Fruit fly (Drosophila melanogaster) whole organism, embryonic: ENCODE data around the gene TTLL6B.
A peak's percentile ranks its signal among the peaks of the same experiment; 100 is the strongest.

Source experiments
- Bgb ChIP-seq: fragments of 200-800 bp; sonication (Bioruptor generic); IDR thresholded peaks from 2 replicates; pipeline ENCODE4 v1.3.6; 2022; ENCODE audit warnings: missing biosample characterization, missing genetic modification characterization; ENCODE audit not compliant: partially characterized antibody
- CG10366 ChIP-seq: fragments of 200-800 bp; sonication (Bioruptor generic); IDR thresholded peaks from 2 replicates; pipeline ENCODE4 v1.3.6; 2022; ENCODE audit warnings: missing biosample characterization, missing genetic modification characterization
- CG12071 ChIP-seq: fragments of 200-800 bp; sonication (Bioruptor generic); optimal IDR thresholded peaks from 3 replicates; lab custom pipeline; 2018; ENCODE audit warnings: missing biosample characterization, mild to moderate bottlenecking, missing genetic modification characterization
- CG15011 ChIP-seq: fragments of 200-800 bp; sonication (Bioruptor generic); optimal IDR thresholded peaks from 3 replicates; lab custom pipeline; 2018; ENCODE audit warnings: missing biosample characterization, mild to moderate bottlenecking, missing genetic modification characterization
- CG1647 ChIP-seq: fragments of 200-800 bp; sonication (Bioruptor generic); optimal IDR thresholded peaks from 3 replicates; lab custom pipeline; 2016; ENCODE audit warnings: missing biosample characterization, missing genetic modification characterization
- CG17802 ChIP-seq: fragments of 200-800 bp; sonication (Bioruptor generic); optimal IDR thresholded peaks from 2 replicates; lab custom pipeline; 2018; ENCODE audit warnings: missing biosample characterization, mild to moderate bottlenecking, missing genetic modification characterization, moderate library complexity
- CG30403 ChIP-seq: fragments of 200-800 bp; sonication (Bioruptor generic); optimal IDR thresholded peaks from 3 replicates; lab custom pipeline; 2016; ENCODE audit warnings: missing biosample characterization, missing genetic modification characterization
- CG34224 ChIP-seq: fragments of 200-800 bp; sonication (Bioruptor generic); IDR thresholded peaks from 3 replicates; pipeline ENCODE4 v1.3.6; 2022; ENCODE audit warnings: missing biosample characterization, missing genetic modification characterization; ENCODE audit not compliant: partially characterized antibody
- CG34422 ChIP-seq: fragments of 200-800 bp; sonication (Bioruptor generic); IDR thresholded peaks from 3 replicates; pipeline ENCODE4 v1.3.6; 2022; ENCODE audit warnings: missing biosample characterization, missing genetic modification characterization
- CG3995 ChIP-seq: fragments of 200-800 bp; sonication (Bioruptor generic); optimal IDR thresholded peaks from 3 replicates; lab custom pipeline; 2016; ENCODE audit warnings: missing biosample characterization, missing genetic modification characterization
- CG4282 ChIP-seq: fragments of 200-800 bp; sonication (Bioruptor generic); optimal IDR thresholded peaks from 2 replicates; lab custom pipeline; 2016; ENCODE audit warnings: missing biosample characterization, missing genetic modification characterization
- CG8478 ChIP-seq: fragments of >200 bp; optimal IDR thresholded peaks from 2 replicates; lab custom pipeline; 2018
- CG9727 ChIP-seq: fragments of 200-800 bp; sonication (Bioruptor generic); optimal IDR thresholded peaks from 3 replicates; lab custom pipeline; 2017; ENCODE audit warnings: missing biosample characterization, mild to moderate bottlenecking, missing genetic modification characterization
- Deaf1 ChIP-seq: fragments of 200-800 bp; optimal IDR thresholded peaks from 3 replicates; lab custom pipeline; 2019; ENCODE audit warnings: missing biosample characterization, mild to moderate bottlenecking, missing genetic modification characterization, moderate library complexity
- Dek ChIP-seq: fragments of 200-800 bp; sonication (Bioruptor generic); optimal IDR thresholded peaks from 3 replicates; lab custom pipeline; 2019; ENCODE audit warnings: missing biosample characterization, mild to moderate bottlenecking, missing genetic modification characterization, moderate library complexity
- E2f1 ChIP-seq: fragments of 200-800 bp; sonication (Bioruptor generic); IDR thresholded peaks from 2 replicates; pipeline ENCODE4 v1.3.6; 2022; ENCODE audit warnings: missing biosample characterization, missing genetic modification characterization
- Elba2 ChIP-seq: fragments of 200-800 bp; sonication (Bioruptor generic); optimal IDR thresholded peaks from 3 replicates; lab custom pipeline; 2016; ENCODE audit warnings: missing biosample characterization, missing genetic modification characterization
- Ets65A ChIP-seq: fragments of 200-800 bp; sonication (Bioruptor generic); peaks from one replicate; lab custom pipeline; 2016; ENCODE audit warnings: missing biosample characterization, missing genetic modification characterization
- Fer2 ChIP-seq: fragments of 200-800 bp; sonication (Bioruptor generic); optimal IDR thresholded peaks from 2 replicates; lab custom pipeline; 2018; ENCODE audit warnings: missing biosample characterization, mild to moderate bottlenecking, missing genetic modification characterization, moderate library complexity
- HHEX ChIP-seq: fragments of 200-800 bp; sonication (Bioruptor generic); optimal IDR thresholded peaks from 3 replicates; lab custom pipeline; 2017; ENCODE audit warnings: missing biosample characterization, mild to moderate bottlenecking, missing genetic modification characterization, missing genetic modification reagents
- Hr78 ChIP-seq, 2 experiments: fragments of 200-800 bp in 1 of 2; fragments of >200 bp in 1 of 2; sonication (Bioruptor generic) in 1 of 2; optimal IDR thresholded peaks; 2 replicates each; lab custom pipeline; 2017 to 2019; ENCODE audit warnings: missing biosample characterization in 2 of 2, missing genetic modification characterization in 2 of 2, mild to moderate bottlenecking in 1 of 2, moderate library complexity in 1 of 2
- Jarid2 ChIP-seq: fragments of 200-800 bp; sonication (Bioruptor generic); optimal IDR thresholded peaks from 3 replicates; lab custom pipeline; 2017; ENCODE audit warnings: mild to moderate bottlenecking, missing biosample characterization, missing genetic modification reagents, missing genetic modification characterization
- Lim3 ChIP-seq: fragments of 200-800 bp; sonication (Bioruptor generic); IDR thresholded peaks from 2 replicates; pipeline ENCODE4 v1.3.6; 2022; ENCODE audit warnings: missing biosample characterization, missing genetic modification characterization
- Med ChIP-seq: fragments of 200-800 bp; sonication (Bioruptor generic); peaks from one replicate; lab custom pipeline; 2016; ENCODE audit warnings: missing biosample characterization, missing genetic modification characterization, mild to moderate bottlenecking, inconsistent platforms, moderate library complexity
- Mrtf ChIP-seq: fragments of 200-800 bp; sonication (Bioruptor generic); IDR thresholded peaks from 3 replicates; pipeline ENCODE4 v1.3.6; 2022; ENCODE audit warnings: missing biosample characterization, missing genetic modification characterization
- NC2β ChIP-seq: fragments of 200-800 bp; sonication (Bioruptor generic); optimal IDR thresholded peaks from 2 replicates; lab custom pipeline; 2016; ENCODE audit warnings: missing biosample characterization, missing genetic modification characterization
- Neu2 ChIP-seq: fragments of 200-800 bp; sonication (Bioruptor generic); optimal IDR thresholded peaks from 3 replicates; lab custom pipeline; 2016; ENCODE audit warnings: missing biosample characterization, missing genetic modification characterization, borderline replicate concordance
- Poxn ChIP-seq: fragments of 200-800 bp; sonication (Bioruptor generic); IDR thresholded peaks from 2 replicates; pipeline ENCODE4 v1.3.6; 2022; ENCODE audit warnings: missing biosample characterization, missing genetic modification characterization
- Scr ChIP-seq: fragments of 200-800 bp; sonication (Bioruptor generic); IDR thresholded peaks from 2 replicates; pipeline ENCODE4 v1.3.6; 2022; ENCODE audit warnings: missing biosample characterization, missing genetic modification characterization; ENCODE audit not compliant: partially characterized antibody
- btn ChIP-seq: fragments of 200-800 bp; sonication (Bioruptor generic); optimal IDR thresholded peaks from 2 replicates; lab custom pipeline; 2016; ENCODE audit warnings: missing biosample characterization, missing genetic modification characterization
- cg ChIP-seq: fragments of 200-800 bp; sonication (Bioruptor generic); optimal IDR thresholded peaks from 3 replicates; lab custom pipeline; 2019; ENCODE audit warnings: missing biosample characterization, mild to moderate bottlenecking, missing genetic modification characterization, moderate library complexity
- corto ChIP-seq: fragments of 200-800 bp; sonication (Bioruptor generic); optimal IDR thresholded peaks from 2 replicates; lab custom pipeline; 2016; ENCODE audit warnings: missing biosample characterization, mild to moderate bottlenecking, missing genetic modification characterization, moderate library complexity
- croc ChIP-seq: fragments of 200-800 bp; sonication (Bioruptor generic); conservative IDR thresholded peaks from 3 replicates; pipeline ENCODE4 v1.3.6; 2022; ENCODE audit warnings: missing biosample characterization, missing genetic modification characterization
- ewg ChIP-seq: fragments of 200-800 bp; sonication (Bioruptor generic); optimal IDR thresholded peaks from 3 replicates; lab custom pipeline; 2017; ENCODE audit warnings: mild to moderate bottlenecking, missing biosample characterization, missing genetic modification reagents, missing genetic modification characterization
- knrl ChIP-seq: fragments of 200-800 bp; sonication (Bioruptor generic); IDR thresholded peaks from 3 replicates; pipeline ENCODE4 v1.3.6; 2022; ENCODE audit warnings: missing biosample characterization, missing genetic modification characterization; ENCODE audit not compliant: partially characterized antibody
- schlank ChIP-seq: fragments of 200-800 bp; sonication (Bioruptor generic); optimal IDR thresholded peaks from 2 replicates; lab custom pipeline; 2018; ENCODE audit warnings: missing biosample characterization, mild to moderate bottlenecking, missing genetic modification characterization
- scrt ChIP-seq: fragments of 200-800 bp; sonication (Bioruptor generic); optimal IDR thresholded peaks from 2 replicates; lab custom pipeline; 2018; ENCODE audit warnings: missing biosample characterization, mild to moderate bottlenecking, missing genetic modification characterization, moderate library complexity
- stwl ChIP-seq: fragments of 200-800 bp; sonication (Bioruptor generic); optimal IDR thresholded peaks from 3 replicates; lab custom pipeline; 2018; ENCODE audit warnings: missing biosample characterization, mild to moderate bottlenecking, missing genetic modification characterization, moderate library complexity
- zf30C ChIP-seq: fragments of 200-800 bp; sonication (Bioruptor generic); optimal IDR thresholded peaks from 3 replicates; lab custom pipeline; 2018; ENCODE audit warnings: missing biosample characterization, mild to moderate bottlenecking, missing genetic modification characterization
- zfh1 ChIP-seq: fragments of 200-800 bp; sonication (Bioruptor generic); IDR thresholded peaks from 3 replicates; pipeline ENCODE4 v1.3.6; 2022; ENCODE audit warnings: missing biosample characterization, missing genetic modification characterization

The TTLL6B gene

DNA sequence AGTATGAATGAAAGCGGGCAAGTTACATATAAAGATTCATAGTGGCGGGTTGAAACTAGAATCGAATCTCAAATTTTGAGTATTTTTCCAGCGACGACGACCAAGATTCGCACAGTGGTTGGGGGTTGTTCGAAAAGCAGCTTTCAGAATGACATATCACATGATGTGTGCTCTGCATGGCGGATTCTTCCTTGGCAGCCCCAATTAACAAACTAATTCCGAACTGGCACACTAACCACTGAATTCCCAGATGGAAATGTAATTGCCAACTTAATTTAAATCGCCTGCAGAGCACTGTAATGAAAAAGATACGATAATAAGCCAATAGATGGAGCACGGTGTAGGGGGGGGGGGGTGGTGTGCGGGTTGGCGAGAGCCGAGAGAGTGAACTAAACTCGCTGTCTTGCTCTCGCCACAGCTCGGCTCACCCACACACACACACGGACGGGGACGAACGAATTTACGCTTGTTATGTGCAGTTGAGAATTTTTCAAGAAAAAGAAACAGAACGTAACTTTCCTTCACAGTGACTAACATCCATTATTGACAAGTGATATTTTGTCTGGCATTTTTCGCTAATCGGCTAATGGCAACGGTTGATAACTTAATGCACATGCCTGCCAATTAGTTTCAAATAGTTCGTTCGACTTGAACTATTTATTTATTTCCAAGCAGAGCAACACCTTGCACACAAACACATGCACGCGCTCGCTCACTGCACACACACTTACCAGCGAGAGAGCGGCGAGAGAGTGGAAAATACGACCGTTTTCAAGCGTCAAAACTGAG, 30.4 kb upstream of the TTLL6B start (continued):
- TF ChIP-seq CG17802 (tag; lab: Kevin White, UChicago) (peak; percentile 78), CG15011 (GFP tag; lab: Kevin White, UChicago) (peak; percentile 91), CG34422 (GFP tag; lab: Robert Waterston, UW) (peak; percentile 98), corto (GFP tag; lab: Kevin White, UChicago) (peak; percentile 80), CG12071 (peak; percentile 97), Jarid2 (GFP tag; lab: Kevin White, UChicago) (peak; percentile 83), cg (GFP tag; lab: Kevin White, UChicago) (peak; percentile 94), knrl (peak; percentile 58; the same call in 2 of the 3 replicates), CG34224 (no peak), CG4282 (GFP tag; lab: Kevin White, UChicago) (peak; percentile 92), Neu2 (GFP tag; lab: Kevin White, UChicago) (peak; percentile 58), zf30C (GFP tag; lab: Kevin White, UChicago) (no peak), croc (GFP tag; lab: Robert Waterston, UW) (peak; percentile 89), Mrtf (GFP tag; lab: Robert Waterston, UW) (peak; percentile 97), CG30403 (GFP tag; lab: Kevin White, UChicago) (peak; percentile 94), Dek (tag; lab: Kevin White, UChicago) (peak; percentile 93), CG10366 (GFP tag; lab: Robert Waterston, UW) (peak; percentile 97), Fer2 (tag; lab: Kevin White, UChicago) (peak; percentile 72), btn (GFP tag; lab: Kevin White, UChicago) (peak; percentile 92), CG1647 (GFP tag; lab: Kevin White, UChicago) (peak; percentile 93), stwl (tag; lab: Kevin White, UChicago) (peak; percentile 39), schlank (tag; lab: Kevin White, UChicago) (peak; percentile 96), Hr78 (GFP tag; optimal IDR thresholded peaks at IDR 0.05; lab: Kevin White, UChicago) (peak in 1 of 2 experiments; percentile 70), CG9727 (peak; percentile 95)

DNA sequence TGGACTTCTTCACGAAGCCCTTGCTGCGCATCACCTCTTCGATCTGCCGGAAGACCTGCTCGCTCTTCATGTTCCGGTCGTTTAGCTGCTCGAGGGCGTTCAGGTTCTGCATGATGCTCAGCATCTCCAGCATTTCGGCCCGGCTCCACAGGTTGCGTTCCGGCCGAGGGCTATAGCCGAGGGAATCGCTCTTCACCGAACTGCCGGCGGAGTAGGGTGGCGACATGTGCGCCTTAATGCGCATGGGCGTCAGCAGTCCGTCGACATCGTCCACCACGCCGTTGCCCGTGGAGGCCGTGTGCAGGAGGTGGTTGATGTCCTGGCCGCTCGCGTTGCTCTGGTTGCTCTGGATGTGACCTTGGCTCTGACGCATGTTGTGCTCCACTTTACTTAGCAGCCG, 28.7 kb upstream of the TTLL6B start:
- TF ChIP-seq NC2β (no peak), zfh1 (GFP tag; lab: Robert Waterston, UW) (0 out of 3 replicates have a peak, but pooled peaks have one; percentile 15), scrt (GFP tag; lab: Kevin White, UChicago) (peak; percentile 89), Lim3 (no peak), Elba2 (GFP tag; lab: Kevin White, UChicago) (no peak), ewg (GFP tag; lab: Kevin White, UChicago) (peak; percentile 62), Scr (GFP tag; lab: Robert Waterston, UW) (0 out of 2 replicates have a peak, but pooled peaks have one; percentile 24), Bgb (GFP tag; lab: Robert Waterston, UW) (0 out of 2 replicates have a peak, but pooled peaks have one; percentile 10), Med (GFP tag; lab: Kevin White, UChicago) (peak; percentile 67), HHEX (GFP tag; lab: Kevin White, UChicago) (no peak), E2f1 (0 out of 2 replicates have a peak, but pooled peaks have one; percentile 17), Poxn (no peak), Ets65A (peak; percentile 75), CG8478 (peak; percentile 44), CG3995 (GFP tag; lab: Kevin White, UChicago) (no peak), Deaf1 (tag; lab: Kevin White, UChicago) (peak; percentile 80)
- TF ChIP-seq, all 482 proteins: peak for 10
